Worm (Caenorhabditis elegans) whole organism, L3 larva: ENCODE results near the gene Y45F10D.15.

Experiments
- daf-12 ChIP-seq: fragments of 150-350 bp; optimal IDR thresholded peaks from 2 replicates; lab custom pipeline; 2014; ENCODE audit warnings: missing biosample characterization, missing genetic modification reagents, missing genetic modification characterization
- mdl-1 ChIP-seq: fragments of 150-350 bp; optimal IDR thresholded peaks from 2 replicates; lab custom pipeline; 2014; ENCODE audit warnings: missing biosample characterization, missing genetic modification characterization
- skn-1 ChIP-seq: fragments of 150-350 bp; optimal IDR thresholded peaks from 2 replicates; lab custom pipeline; 2014; ENCODE audit warnings: missing biosample characterization, missing genetic modification characterization
- snpc-4 ChIP-seq: fragments of 150-350 bp; optimal IDR thresholded peaks from 2 replicates; lab custom pipeline; 2014; ENCODE audit warnings: missing biosample characterization, missing genetic modification characterization
- ztf-11 ChIP-seq: fragments of 150-350 bp; optimal IDR thresholded peaks from 2 replicates; lab custom pipeline; 2014; ENCODE audit warnings: missing biosample characterization, missing genetic modification characterization

DNA sequence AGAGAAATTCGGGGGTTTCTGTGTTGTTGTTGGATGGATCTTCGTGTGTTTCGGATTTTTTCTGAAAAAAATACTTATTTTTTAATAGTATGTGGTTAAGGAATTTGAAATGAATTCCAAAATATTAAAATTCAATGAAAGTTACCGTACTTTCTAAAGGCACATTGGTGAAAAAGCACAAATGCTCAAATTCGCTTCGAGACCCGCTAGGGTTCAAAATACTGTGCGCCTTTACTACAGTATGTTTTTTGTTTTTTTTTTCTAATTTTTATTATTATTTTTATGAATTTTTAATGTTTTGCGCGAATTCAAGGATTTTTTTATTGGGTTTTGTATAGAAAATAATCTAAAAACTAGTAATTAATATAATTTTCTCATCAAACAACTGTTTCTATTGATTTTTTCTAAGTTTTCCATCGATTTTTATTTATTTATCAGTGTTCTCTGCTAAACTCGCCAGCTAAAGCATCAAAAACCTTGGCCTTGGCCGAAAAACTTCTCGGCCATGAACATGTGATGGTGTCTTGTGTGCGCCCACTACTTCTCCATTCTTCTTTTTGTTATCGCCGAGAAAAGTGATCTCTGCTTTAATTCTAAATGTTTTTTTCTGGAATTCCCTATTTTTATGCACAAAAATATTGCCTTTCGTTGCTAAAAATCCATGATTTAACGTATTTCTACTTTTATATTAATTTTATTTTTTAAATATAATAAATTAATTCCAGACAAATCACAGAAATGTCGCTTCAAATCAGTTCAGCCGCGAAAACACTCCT is 37.3 kb downstream of the Y45F10D.15 start, which contains the start of gene iscu-1:
- no peak for TF ChIP-seq mdl-1
- no peak for TF ChIP-seq daf-12
- TF ChIP-seq skn-1 (tag; lab: Kevin White, UChicago), result no peak
- TF ChIP-seq ztf-11 (tag; lab: Kevin White, UChicago), result no peak
- TF ChIP-seq snpc-4 (tag; lab: Kevin White, UChicago), result no peak
